Fruit fly (Drosophila melanogaster) whole organism, embryonic: ENCODE data around the gene CG34453.
A peak's percentile ranks its signal among the peaks of the same experiment; 100 is the strongest.

ENCODE experiments used
- ATbp ChIP-seq: fragments of 200-800 bp; sonication (Bioruptor generic); optimal IDR thresholded peaks from 2 replicates; lab custom pipeline; 2017; ENCODE audit warnings: missing biosample characterization, mild to moderate bottlenecking, missing genetic modification characterization, missing genetic modification reagents
- CG10321 ChIP-seq: fragments of 200-800 bp; sonication (Bioruptor generic); IDR thresholded peaks from 2 replicates; pipeline ENCODE4 v1.3.6; 2022; ENCODE audit warnings: missing biosample characterization, missing genetic modification characterization
- CG11093 ChIP-seq: fragments of 200-800 bp; sonication (Bioruptor generic); IDR thresholded peaks from 3 replicates; pipeline ENCODE4 v1.3.6; 2022; ENCODE audit warnings: missing biosample characterization, missing genetic modification characterization
- CG12104 ChIP-seq: fragments of 200-800 bp; sonication (Bioruptor generic); optimal IDR thresholded peaks from 3 replicates; lab custom pipeline; 2016; ENCODE audit warnings: missing biosample characterization, missing genetic modification characterization
- CG12769 ChIP-seq: fragments of 200-800 bp; sonication (Bioruptor generic); optimal IDR thresholded peaks from 2 replicates; lab custom pipeline; 2019; ENCODE audit warnings: missing biosample characterization, mild to moderate bottlenecking, missing genetic modification characterization, moderate library complexity
- CG17568 ChIP-seq: fragments of 200-800 bp; sonication (Bioruptor generic); optimal IDR thresholded peaks from 2 replicates; lab custom pipeline; 2018; ENCODE audit warnings: missing biosample characterization, mild to moderate bottlenecking, missing genetic modification characterization, moderate library complexity
- CG17912 ChIP-seq: fragments of 200-800 bp; sonication (Bioruptor generic); optimal IDR thresholded peaks from 2 replicates; lab custom pipeline; 2018; ENCODE audit warnings: missing biosample characterization, mild to moderate bottlenecking, missing genetic modification characterization
- CG18764 ChIP-seq: fragments of 200-800 bp; sonication (Bioruptor generic); optimal IDR thresholded peaks from 3 replicates; lab custom pipeline; 2016; ENCODE audit warnings: missing biosample characterization, missing genetic modification characterization
- CG2712 ChIP-seq: fragments of 200-800 bp; optimal IDR thresholded peaks from 3 replicates; lab custom pipeline; 2019; ENCODE audit warnings: missing biosample characterization, mild to moderate bottlenecking, missing genetic modification characterization, moderate library complexity
- CG2889 ChIP-seq: fragments of 200-800 bp; sonication (Bioruptor generic); IDR thresholded peaks from 3 replicates; pipeline ENCODE4 v1.3.6; 2022; ENCODE audit warnings: missing biosample characterization, missing genetic modification characterization
- CG30020 ChIP-seq: fragments of 200-800 bp; optimal IDR thresholded peaks from 2 replicates; lab custom pipeline; 2019; ENCODE audit warnings: missing biosample characterization, mild to moderate bottlenecking, missing genetic modification characterization, moderate library complexity
- CG31388 ChIP-seq: fragments of 200-800 bp; sonication (Bioruptor generic); optimal IDR thresholded peaks from 2 replicates; lab custom pipeline; 2016; ENCODE audit warnings: missing biosample characterization, missing genetic modification characterization
- CG32532 ChIP-seq: fragments of 200-800 bp; sonication (Bioruptor generic); IDR thresholded peaks from 2 replicates; pipeline ENCODE4 v1.3.6; 2022; ENCODE audit warnings: missing biosample characterization, missing genetic modification characterization
- CG43689 ChIP-seq: fragments of 200-800 bp; sonication (Bioruptor generic); IDR thresholded peaks from 2 replicates; pipeline ENCODE4 v1.3.6; 2022; ENCODE audit warnings: missing biosample characterization, missing genetic modification characterization
- CG4617 ChIP-seq: fragments of 200-800 bp; sonication (Bioruptor generic); optimal IDR thresholded peaks from 3 replicates; lab custom pipeline; 2016; ENCODE audit warnings: missing biosample characterization, missing genetic modification characterization, borderline replicate concordance
- CG6175 ChIP-seq: fragments of 200-800 bp; sonication (Bioruptor generic); IDR thresholded peaks from 3 replicates; pipeline ENCODE4 v1.3.6; 2022; ENCODE audit warnings: missing biosample characterization, missing genetic modification characterization
- CG6683 ChIP-seq: fragments of 200-800 bp; sonication (Bioruptor generic); optimal IDR thresholded peaks from 2 replicates; lab custom pipeline; 2017; ENCODE audit warnings: missing biosample characterization, mild to moderate bottlenecking, missing genetic modification characterization, missing genetic modification reagents
- CG7372 ChIP-seq: fragments of 200-800 bp; sonication (Bioruptor generic); IDR thresholded peaks from 2 replicates; pipeline ENCODE4 v1.3.6; 2022; ENCODE audit warnings: missing biosample characterization, missing genetic modification characterization
- CG8478 ChIP-seq: fragments of >200 bp; optimal IDR thresholded peaks from 2 replicates; lab custom pipeline; 2018
- CG9797 ChIP-seq: fragments of 200-800 bp; sonication (Bioruptor generic); optimal IDR thresholded peaks from 3 replicates; lab custom pipeline; 2018; ENCODE audit warnings: missing biosample characterization, mild to moderate bottlenecking, missing genetic modification characterization
- Eip74EF ChIP-seq, 2 experiments: fragments of 200-800 bp in 1 of 2; fragments of >200 bp in 1 of 2; sonication (Bioruptor generic) in 1 of 2; optimal IDR thresholded peaks; 2 replicates each; lab custom pipeline; 2017 to 2019; ENCODE audit warnings: missing biosample characterization in 2 of 2, missing genetic modification characterization in 2 of 2, mild to moderate bottlenecking in 1 of 2, moderate library complexity in 1 of 2
- GATAe ChIP-seq: fragments of 200-800 bp; sonication (Bioruptor generic); conservative IDR thresholded peaks from 2 replicates; pipeline ENCODE4 v1.3.6; 2022; ENCODE audit warnings: missing biosample characterization, missing genetic modification characterization
- HLHmδ ChIP-seq: fragments of 200-800 bp; sonication (Bioruptor generic); optimal IDR thresholded peaks from 2 replicates; lab custom pipeline; 2018; ENCODE audit warnings: missing biosample characterization, mild to moderate bottlenecking, missing genetic modification characterization, moderate library complexity
- Hr3 ChIP-seq: fragments of 200-800 bp; sonication (Bioruptor generic); optimal IDR thresholded peaks from 3 replicates; lab custom pipeline; 2016; ENCODE audit warnings: missing biosample characterization, missing genetic modification characterization
- Nf-YB ChIP-seq: fragments of 200-800 bp; sonication (Bioruptor generic); optimal IDR thresholded peaks from 3 replicates; lab custom pipeline; 2019; ENCODE audit warnings: missing biosample characterization, mild to moderate bottlenecking, missing genetic modification characterization, moderate library complexity
- Poxn ChIP-seq: fragments of 200-800 bp; sonication (Bioruptor generic); IDR thresholded peaks from 2 replicates; pipeline ENCODE4 v1.3.6; 2022; ENCODE audit warnings: missing biosample characterization, missing genetic modification characterization
- Rx ChIP-seq: fragments of 200-800 bp; sonication (Bioruptor generic); IDR thresholded peaks from 2 replicates; pipeline ENCODE4 v1.3.6; 2022; ENCODE audit warnings: missing biosample characterization, missing genetic modification characterization
- Six4 ChIP-seq: fragments of 200-800 bp; sonication (Bioruptor generic); optimal IDR thresholded peaks from 2 replicates; lab custom pipeline; 2016; ENCODE audit warnings: missing biosample characterization, missing genetic modification characterization
- Sox102F ChIP-seq: fragments of 200-800 bp; sonication (Bioruptor generic); optimal IDR thresholded peaks from 2 replicates; lab custom pipeline; 2018; ENCODE audit warnings: missing biosample characterization, mild to moderate bottlenecking, missing genetic modification characterization, moderate library complexity
- Xbp1 ChIP-seq: fragments of 200-800 bp; sonication (Bioruptor generic); optimal IDR thresholded peaks from 3 replicates; lab custom pipeline; 2016; ENCODE audit warnings: missing biosample characterization, mild to moderate bottlenecking, missing genetic modification characterization
- bigmax ChIP-seq: fragments of 200-800 bp; sonication (Bioruptor generic); optimal IDR thresholded peaks from 2 replicates; lab custom pipeline; 2018; ENCODE audit warnings: missing biosample characterization, mild to moderate bottlenecking, missing genetic modification characterization
- chif ChIP-seq, 2 experiments: fragments of 200-800 bp; sonication (Bioruptor generic); optimal IDR thresholded peaks; 3 replicates each; lab custom pipeline; 2016; ENCODE audit warnings: missing biosample characterization in 2 of 2, missing genetic modification characterization in 2 of 2
- crp ChIP-seq, 2 experiments: fragments of 200-800 bp; sonication (Bioruptor generic); optimal IDR thresholded peaks; 2 replicates in 1 of 2; 3 replicates in 1 of 2; lab custom pipeline; 2017; ENCODE audit warnings: missing biosample characterization in 2 of 2, missing genetic modification characterization in 2 of 2, mild to moderate bottlenecking in 1 of 2, moderate library complexity in 1 of 2
- dan ChIP-seq: fragments of 200-800 bp; sonication (Bioruptor generic); IDR thresholded peaks from 2 replicates; pipeline ENCODE4 v1.3.6; 2022; ENCODE audit warnings: missing biosample characterization, missing genetic modification characterization
- dimm ChIP-seq: fragments of 200-800 bp; sonication (Bioruptor generic); IDR thresholded peaks from 2 replicates; pipeline ENCODE4 v1.3.6; 2022; ENCODE audit warnings: missing biosample characterization, missing genetic modification characterization
- disco-r ChIP-seq: fragments of 200-800 bp; sonication (Bioruptor generic); optimal IDR thresholded peaks from 2 replicates; lab custom pipeline; 2016; ENCODE audit warnings: missing biosample characterization, missing genetic modification characterization
- dmrt11E ChIP-seq: fragments of 200-800 bp; sonication (Bioruptor generic); optimal IDR thresholded peaks from 3 replicates; lab custom pipeline; 2018; ENCODE audit warnings: missing biosample characterization, mild to moderate bottlenecking, missing genetic modification characterization, moderate library complexity
- emc ChIP-seq: fragments of 200-800 bp; sonication (Bioruptor generic); optimal IDR thresholded peaks from 2 replicates; lab custom pipeline; 2016; ENCODE audit warnings: missing biosample characterization, missing genetic modification characterization
- ftz-f1 ChIP-seq: fragments of 200-800 bp; sonication (Bioruptor generic); optimal IDR thresholded peaks from 2 replicates; lab custom pipeline; 2016; ENCODE audit warnings: missing biosample characterization, missing genetic modification characterization
- gce ChIP-seq: fragments of 200-800 bp; sonication (Bioruptor generic); IDR thresholded peaks from 3 replicates; pipeline ENCODE4 v1.3.6; 2022; ENCODE audit warnings: missing biosample characterization, missing genetic modification characterization
- gsb-n ChIP-seq: fragments of 200-800 bp; sonication (Bioruptor generic); optimal IDR thresholded peaks from 3 replicates; lab custom pipeline; 2018; ENCODE audit warnings: missing biosample characterization, mild to moderate bottlenecking, missing genetic modification characterization
- h ChIP-seq: fragments of >200 bp; optimal IDR thresholded peaks from 2 replicates; lab custom pipeline; 2017
- ham ChIP-seq: fragments of 200-800 bp; sonication (Bioruptor generic); IDR thresholded peaks from 2 replicates; pipeline ENCODE4 v1.3.6; 2022; ENCODE audit warnings: missing biosample characterization, missing genetic modification characterization
- hkb ChIP-seq, 2 experiments: fragments of 200-800 bp in 1 of 2; fragments of >200 bp in 1 of 2; sonication (Bioruptor generic) in 1 of 2; IDR thresholded peaks in 1 of 2; optimal IDR thresholded peaks in 1 of 2; 2 replicates each; pipeline versions ENCODE4 v1.3.6 to Lab custom; 2017 to 2022; ENCODE audit warnings: missing biosample characterization in 1 of 2, missing genetic modification characterization in 1 of 2
- jumu ChIP-seq: fragments of 200-800 bp; sonication (Bioruptor generic); optimal IDR thresholded peaks from 3 replicates; lab custom pipeline; 2016; ENCODE audit warnings: missing biosample characterization, missing genetic modification characterization
- luna ChIP-seq: fragments of 200-800 bp; sonication (Bioruptor generic); optimal IDR thresholded peaks from 2 replicates; lab custom pipeline; 2016; ENCODE audit warnings: missing biosample characterization, missing genetic modification characterization
- sisA ChIP-seq: fragments of 200-800 bp; sonication (Bioruptor generic); IDR thresholded peaks from 2 replicates; pipeline ENCODE4 v1.3.6; 2022; ENCODE audit warnings: missing biosample characterization, missing genetic modification characterization
- ssp ChIP-seq: fragments of 200-800 bp; sonication (Bioruptor generic); IDR thresholded peaks from 2 replicates; pipeline ENCODE4 v1.3.6; 2022; ENCODE audit warnings: missing biosample characterization, missing genetic modification characterization
- stc ChIP-seq: fragments of 200-800 bp; sonication (Bioruptor generic); IDR thresholded peaks from 2 replicates; pipeline ENCODE4 v1.3.6; 2022; ENCODE audit warnings: missing biosample characterization, missing genetic modification characterization
- vnd ChIP-seq: fragments of 200-800 bp; sonication (Bioruptor generic); IDR thresholded peaks from 3 replicates; pipeline ENCODE4 v1.3.6; 2022; ENCODE audit warnings: missing biosample characterization, missing genetic modification characterization; ENCODE audit not compliant: partially characterized antibody

CG34453 gene

dm6 chr3L:270760-271500 lies 37.8 kb upstream of the CG34453 start, which contains the start of gene miple2 (continued):
- TF ChIP-seq HLHmδ (GFP tag; lab: Kevin White, UChicago) (peak; percentile 80), Six4 (GFP tag; lab: Kevin White, UChicago) (peak; percentile 48), h (no peak), bigmax (GFP tag; lab: Kevin White, UChicago) (peak; percentile 7), sisA (GFP tag; lab: Robert Waterston, UW) (no peak), CG43689 (GFP tag; lab: Robert Waterston, UW) (no peak), CG7372 (GFP tag; lab: Robert Waterston, UW) (no peak), CG11093 (GFP tag; lab: Robert Waterston, UW) (no peak), CG2712 (tag; lab: Kevin White, UChicago) (peak; percentile 59), dimm (GFP tag; lab: Robert Waterston, UW) (no peak), CG32532 (GFP tag; lab: Robert Waterston, UW) (no peak), CG6683 (GFP tag; lab: Kevin White, UChicago) (peak; percentile 56), Nf-YB (peak; percentile 26), hkb (optimal IDR thresholded peaks at IDR 0.05; lab: Kevin White, UChicago) (no peak), hkb (GFP tag; IDR thresholded peaks at IDR 0.05; lab: Robert Waterston, UW) (no peak; the same call in 1 of the 2 replicates), Poxn (no peak), luna (GFP tag; lab: Kevin White, UChicago) (peak; percentile 3), chif (GFP tag; optimal IDR thresholded peaks at IDR 0.05; lab: Kevin White, UChicago) (peak; percentile 15 to 16), gsb-n (tag; lab: Kevin White, UChicago) (peak; percentile 58), CG31388 (GFP tag; lab: Kevin White, UChicago) (no peak), dmrt11E (tag; lab: Kevin White, UChicago) (peak; percentile 31), CG9797 (GFP tag; lab: Kevin White, UChicago) (no peak), CG12769 (peak; percentile 59), gce (GFP tag; lab: Robert Waterston, UW) (no peak), vnd (no peak), disco-r (peak; percentile 40), CG2889 (no peak), ssp (no peak), Hr3 (GFP tag; lab: Kevin White, UChicago) (peak; percentile 22), CG8478 (lab: Kevin White, UChicago) (no peak), Eip74EF (GFP tag; optimal IDR thresholded peaks at IDR 0.05; lab: Kevin White, UChicago) (no peak), CG10321 (GFP tag; lab: Robert Waterston, UW) (no peak), Xbp1 (GFP tag; lab: Kevin White, UChicago) (peak; percentile 36), GATAe (GFP tag; lab: Robert Waterston, UW) (no peak; the same call in 1 of the 2 replicates), ftz-f1 (GFP tag; lab: Kevin White, UChicago) (no peak), CG30020 (peak; percentile 13), ham (GFP tag; lab: Robert Waterston, UW) (no peak), emc (GFP tag; lab: Kevin White, UChicago) (no peak), crp (GFP tag; optimal IDR thresholded peaks at IDR 0.05; lab: Kevin White, UChicago) (no peak), dan (GFP tag; lab: Robert Waterston, UW) (no peak), ATbp (GFP tag; lab: Kevin White, UChicago) (peak; percentile 42), jumu (GFP tag; lab: Kevin White, UChicago) (peak; percentile 36), Sox102F (no peak), CG17912 (GFP tag; lab: Kevin White, UChicago) (peak; percentile 55), CG18764 (GFP tag; lab: Kevin White, UChicago) (peak; percentile 11), CG12104 (GFP tag; lab: Kevin White, UChicago) (peak; percentile 38), CG6175 (GFP tag; lab: Robert Waterston, UW) (no peak), stc (GFP tag; lab: Robert Waterston, UW) (no peak), CG4617 (GFP tag; lab: Kevin White, UChicago) (no peak), Rx (GFP tag; lab: Robert Waterston, UW) (no peak), CG17568 (GFP tag; lab: Kevin White, UChicago) (peak; percentile 25)
